Fruit fly (Drosophila melanogaster): ENCODE measurements around the gene CG17672.

The CG17672 gene

dm6 chr3L:13021727-13022126, 7.0 kb upstream of the CG17672 start (continued):
- TF ChIP-seq BtbVII (GFP tag; optimal IDR thresholded peaks at IDR 0.05) = no peak
- TF ChIP-seq ken (GFP tag; IDR thresholded peaks at IDR 0.05) = no peak
- peak; percentile 52 for TF ChIP-seq CG2120 (GFP tag; optimal IDR thresholded peaks at IDR 0.05)
- TF ChIP-seq ac (GFP tag; optimal IDR thresholded peaks at IDR 0.05) = no peak
- peak; percentile 2 for TF ChIP-seq CG12219 (GFP tag; optimal IDR thresholded peaks at IDR 0.05)
- TF ChIP-seq PHDP (tag; optimal IDR thresholded peaks at IDR 0.05) = peak; percentile 7
- peak; percentile 3 for TF ChIP-seq CG12071 (GFP tag; optimal IDR thresholded peaks at IDR 0.05)
- peak; percentile 35; the same call in 1 of the 2 replicates for TF ChIP-seq E2f1 (GFP tag; IDR thresholded peaks at IDR 0.05)
- TF ChIP-seq zfh2 (GFP tag; optimal IDR thresholded peaks at IDR 0.05) = peak; percentile 22
- TF ChIP-seq ranshi (GFP tag; IDR thresholded peaks at IDR 0.05) = 0 out of 2 replicates have a peak, but pooled peaks have one; percentile 7
- peak; percentile 81 for TF ChIP-seq Med (GFP tag)
- TF ChIP-seq CG5245 (GFP tag; optimal IDR thresholded peaks at IDR 0.05) = no peak
- peak; percentile 41 for TF ChIP-seq Sox102F (GFP tag; optimal IDR thresholded peaks at IDR 0.05)
- no peak for TF ChIP-seq Ets65A (GFP tag)
- no peak for TF ChIP-seq sob (GFP tag; IDR thresholded peaks at IDR 0.05)
- no peak; the same call in 2 of the 3 replicates for TF ChIP-seq zfh1 (GFP tag; IDR thresholded peaks at IDR 0.05)
- peak; percentile 44; the same call in 1 of the 2 replicates for TF ChIP-seq HLH3B (GFP tag; IDR thresholded peaks at IDR 0.05)
- no peak for TF ChIP-seq Dad (GFP tag; optimal IDR thresholded peaks at IDR 0.05)
- TF ChIP-seq mld (GFP tag; IDR thresholded peaks at IDR 0.05; ENCODE audit: partially characterized antibody) = no peak
- peak; percentile 42 for TF ChIP-seq CG34376 (GFP tag; optimal IDR thresholded peaks at IDR 0.05)
- TF ChIP-seq CG8359 (GFP tag; optimal IDR thresholded peaks at IDR 0.05; ENCODE audit: borderline replicate concordance) = no peak
- TF ChIP-seq CG34422 (GFP tag; IDR thresholded peaks at IDR 0.05) = peak; percentile 56; the same call in 1 of the 3 replicates
- TF ChIP-seq CG14050 (GFP tag; IDR thresholded peaks at IDR 0.05) = no peak
- TF ChIP-seq CG4617 (GFP tag; optimal IDR thresholded peaks at IDR 0.05; ENCODE audit: borderline replicate concordance) = no peak
- peak; percentile 61 for TF ChIP-seq CG2678 (tag; optimal IDR thresholded peaks at IDR 0.05)
- TF ChIP-seq CG15073 (GFP tag; optimal IDR thresholded peaks at IDR 0.05) = peak; percentile 97
- TF ChIP-seq unpg (GFP tag; optimal IDR thresholded peaks at IDR 0.05) = peak; percentile 23
- TF ChIP-seq CG5180 (GFP tag; optimal IDR thresholded peaks at IDR 0.05) = peak; percentile 14
- 0 out of 2 replicates have a peak, but pooled peaks have one; percentile 4 for TF ChIP-seq bowl (GFP tag; IDR thresholded peaks at IDR 0.05)
- no peak for TF ChIP-seq CG2875 (GFP tag; optimal IDR thresholded peaks at IDR 0.05)
- peak; percentile 34 for TF ChIP-seq gem (tag; optimal IDR thresholded peaks at IDR 0.05)
- TF ChIP-seq Drgx (GFP tag; IDR thresholded peaks at IDR 0.05) = peak; percentile 47; the same call in 1 of the 2 replicates
- TF ChIP-seq CG32532 (GFP tag; IDR thresholded peaks at IDR 0.05) = peak; percentile 47; the same call in 1 of the 2 replicates
- no peak for TF ChIP-seq CG17359 (tag; optimal IDR thresholded peaks at IDR 0.05)
- no peak for TF ChIP-seq gfzf (GFP tag; optimal IDR thresholded peaks at IDR 0.05)
- TF ChIP-seq Opbp (GFP tag; IDR thresholded peaks at IDR 0.05; ENCODE audit: partially characterized antibody) = no peak
- no peak for TF ChIP-seq HmgD (GFP tag; optimal IDR thresholded peaks at IDR 0.05)
- TF ChIP-seq sug (tag; optimal IDR thresholded peaks at IDR 0.05) = peak; percentile 71
- no peak for TF ChIP-seq CG3847 (GFP tag; IDR thresholded peaks at IDR 0.05)
- no peak for TF ChIP-seq cad (GFP tag; optimal IDR thresholded peaks at IDR 0.05)
- TF ChIP-seq CG10979 (tag; optimal IDR thresholded peaks at IDR 0.05) = peak; percentile 51
- peak in 1 of 2 experiments; percentile 19 for TF ChIP-seq crp (GFP tag; optimal IDR thresholded peaks at IDR 0.05)
- peak; percentile 24 for TF ChIP-seq Hsf (GFP tag; optimal IDR thresholded peaks at IDR 0.05)
- 0 out of 3 replicates have a peak, but pooled peaks have one; percentile 31 for TF ChIP-seq dysf (GFP tag; IDR thresholded peaks at IDR 0.05)
- no peak for TF ChIP-seq pum (GFP tag; optimal IDR thresholded peaks at IDR 0.05)
- TF ChIP-seq CG16779 (GFP tag; IDR thresholded peaks at IDR 0.05) = no peak
- TF ChIP-seq phol (tag; optimal IDR thresholded peaks at IDR 0.05) = peak; percentile 10
- TF ChIP-seq Stat92E (GFP tag; optimal IDR thresholded peaks at IDR 0.05) = no peak
- peak; percentile 43 for TF ChIP-seq CG11504 (tag; optimal IDR thresholded peaks at IDR 0.05)
- no peak for TF ChIP-seq trem (tag; optimal IDR thresholded peaks at IDR 0.05)

Measured in whole organism, embryonic.